Worm (Caenorhabditis elegans) whole organism, L2 larva: Measurements from ENCODE around the gene B0491.6.

ENCODE experiments used
- C34F6.9 ChIP-seq: fragments of 150-350 bp; optimal IDR thresholded peaks from 2 replicates; lab custom pipeline; 2014; ENCODE audit warnings: missing biosample characterization, missing genetic modification characterization
- R02D3.7 ChIP-seq: fragments of 150-350 bp; optimal IDR thresholded peaks from 2 replicates; lab custom pipeline; 2014; ENCODE audit warnings: missing biosample characterization, missing genetic modification characterization
- Y55F3AM.14 ChIP-seq: fragments of 200-800 bp; sonication (Bioruptor generic); optimal IDR thresholded peaks from 2 replicates; lab custom pipeline; 2018; ENCODE audit warnings: mild to moderate bottlenecking, missing genetic modification characterization, missing compliant biosample characterization
- ZK546.5 ChIP-seq: sonication (generic microtip); optimal IDR thresholded peaks from 2 replicates; lab custom pipeline; 2017; ENCODE audit warnings: missing biosample characterization, missing genetic modification characterization
- alr-1 ChIP-seq: fragments of 150-350 bp; optimal IDR thresholded peaks from 2 replicates; lab custom pipeline; 2014; ENCODE audit warnings: missing biosample characterization, missing genetic modification characterization
- ama-1 ChIP-seq: fragments of 150-350 bp; optimal IDR thresholded peaks from 2 replicates; lab custom pipeline; 2018; ENCODE audit warnings: inconsistent platforms
- ceh-16 ChIP-seq: fragments of 150-350 bp; optimal IDR thresholded peaks from 2 replicates; lab custom pipeline; 2014; ENCODE audit warnings: missing biosample characterization, missing genetic modification characterization
- dmd-4 ChIP-seq: sonication (generic microtip); optimal IDR thresholded peaks from 2 replicates; lab custom pipeline; 2017; ENCODE audit warnings: missing biosample characterization, missing genetic modification characterization
- egl-27 ChIP-seq: sonication (generic microtip); optimal IDR thresholded peaks from 3 replicates; lab custom pipeline; 2017; ENCODE audit warnings: missing biosample characterization, missing genetic modification reagents, missing genetic modification characterization
- lin-11 ChIP-seq: fragments of 150-350 bp; sonication (generic microtip); optimal IDR thresholded peaks from 2 replicates; lab custom pipeline; 2014; ENCODE audit warnings: missing biosample characterization, missing genetic modification characterization, inconsistent platforms, mixed read lengths
- lin-13 ChIP-seq: fragments of 150-350 bp; optimal IDR thresholded peaks from 2 replicates; lab custom pipeline; 2014; ENCODE audit warnings: missing biosample characterization, missing genetic modification reagents, missing genetic modification characterization
- lin-39 ChIP-seq: fragments of 150-350 bp; optimal IDR thresholded peaks from 2 replicates; lab custom pipeline; 2014; ENCODE audit warnings: missing biosample characterization, missing genetic modification reagents, missing genetic modification characterization
- lsy-2 ChIP-seq, 2 experiments: fragments of 150-350 bp in 1 of 2; sonication (generic microtip) in 1 of 2; optimal IDR thresholded peaks; 2 replicates each; lab custom pipeline; 2014 to 2017; ENCODE audit warnings: missing biosample characterization in 2 of 2, missing genetic modification characterization in 2 of 2
- mbf-1 ChIP-seq: sonication (generic microtip); optimal IDR thresholded peaks from 2 replicates; lab custom pipeline; 2017; ENCODE audit warnings: missing biosample characterization, missing genetic modification characterization
- mdl-1 ChIP-seq, 2 experiments: fragments of 150-350 bp in 1 of 2; sonication (generic microtip) in 1 of 2; optimal IDR thresholded peaks; 2 replicates each; lab custom pipeline; 2017; ENCODE audit warnings: missing biosample characterization in 2 of 2, missing genetic modification characterization in 2 of 2
- nhr-11 ChIP-seq: fragments of 150-350 bp; optimal IDR thresholded peaks from 2 replicates; lab custom pipeline; 2014; ENCODE audit warnings: missing biosample characterization, missing genetic modification characterization
- nhr-129 ChIP-seq: fragments of 150-350 bp; optimal IDR thresholded peaks from 2 replicates; lab custom pipeline; 2014; ENCODE audit warnings: missing biosample characterization, missing genetic modification characterization
- nhr-21 ChIP-seq: fragments of 150-350 bp; optimal IDR thresholded peaks from 2 replicates; lab custom pipeline; 2014; ENCODE audit warnings: missing biosample characterization, missing genetic modification characterization
- nhr-237 ChIP-seq: fragments of 150-350 bp; optimal IDR thresholded peaks from 2 replicates; lab custom pipeline; 2014; ENCODE audit warnings: missing biosample characterization, missing genetic modification characterization
- nhr-25 ChIP-seq: fragments of 150-350 bp; sonication (generic microtip); optimal IDR thresholded peaks from 3 replicates; lab custom pipeline; 2014; ENCODE audit warnings: missing biosample characterization, missing genetic modification characterization
- nhr-77 ChIP-seq: fragments of 150-350 bp; optimal IDR thresholded peaks from 2 replicates; lab custom pipeline; 2014; ENCODE audit warnings: missing biosample characterization, missing genetic modification characterization
- peb-1 ChIP-seq: fragments of 150-350 bp; optimal IDR thresholded peaks from 2 replicates; lab custom pipeline; 2014; ENCODE audit warnings: missing biosample characterization, missing genetic modification characterization
- sem-4 ChIP-seq: fragments of 150-350 bp; optimal IDR thresholded peaks from 2 replicates; lab custom pipeline; 2014; ENCODE audit warnings: missing biosample characterization, missing genetic modification reagents, missing genetic modification characterization
- sma-3 ChIP-seq: sonication (generic microtip); optimal IDR thresholded peaks from 2 replicates; lab custom pipeline; 2016; ENCODE audit warnings: missing genetic modification reagents, missing genetic modification characterization, missing compliant biosample characterization
- sma-9 ChIP-seq, 2 experiments: fragments of 150-350 bp in 1 of 2; sonication (generic microtip) in 1 of 2; optimal IDR thresholded peaks; 2 replicates each; lab custom pipeline; 2014 to 2016; ENCODE audit warnings: missing genetic modification characterization in 2 of 2, mild to moderate bottlenecking in 1 of 2, missing biosample characterization in 1 of 2, missing compliant biosample characterization in 1 of 2, missing genetic modification reagents in 1 of 2, moderate library complexity in 1 of 2
- snpc-4 ChIP-seq: fragments of 150-350 bp; optimal IDR thresholded peaks from 2 replicates; lab custom pipeline; 2014; ENCODE audit warnings: missing biosample characterization, missing genetic modification characterization
- unc-39 ChIP-seq: fragments of 150-350 bp; optimal IDR thresholded peaks from 2 replicates; lab custom pipeline; 2014; ENCODE audit warnings: missing biosample characterization, missing genetic modification characterization
- unc-55 ChIP-seq: fragments of 150-350 bp; sonication (generic microtip); optimal IDR thresholded peaks from 3 replicates; lab custom pipeline; 2014; ENCODE audit warnings: missing biosample characterization, missing genetic modification reagents, missing genetic modification characterization
- unc-62 ChIP-seq: fragments of 150-350 bp; optimal IDR thresholded peaks from 2 replicates; lab custom pipeline; 2014; ENCODE audit warnings: missing biosample characterization, missing genetic modification reagents, missing genetic modification characterization
- zag-1 ChIP-seq: fragments of 150-350 bp; optimal IDR thresholded peaks from 2 replicates; lab custom pipeline; 2014; ENCODE audit warnings: missing biosample characterization, missing genetic modification characterization
- ztf-1 ChIP-seq: fragments of 200-800 bp; sonication (Bioruptor generic); conservative IDR thresholded peaks from 2 replicates; pipeline ENCODE4 v1.3.6; 2022; ENCODE audit warnings: missing genetic modification characterization, missing compliant biosample characterization

The B0491.6 gene

DNA sequence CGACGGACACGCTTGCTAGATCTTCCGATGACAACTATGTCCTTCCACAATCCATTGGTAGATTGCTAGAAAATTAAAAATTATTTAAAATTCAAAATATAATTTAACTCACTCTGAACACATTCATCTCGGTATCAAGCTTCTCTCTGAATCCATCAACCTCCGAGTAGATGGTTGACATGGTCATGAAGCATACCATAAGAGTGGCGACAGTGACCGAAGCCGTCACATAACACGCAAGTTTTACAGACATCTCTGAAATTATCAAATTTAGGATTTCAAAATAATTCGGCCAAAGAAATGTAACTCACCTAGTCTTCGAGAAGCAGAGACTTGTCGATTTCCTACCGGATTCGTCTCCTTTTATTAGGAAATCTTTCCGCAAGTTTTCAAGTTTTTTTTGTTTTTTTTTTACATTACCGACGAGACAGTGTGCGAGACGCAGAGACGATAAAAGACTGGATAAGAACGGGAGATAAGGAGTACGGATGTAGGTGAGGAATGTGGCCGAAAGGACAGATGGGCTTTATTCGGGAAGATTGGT is 10.6 kb downstream of the B0491.6 start, which contains the start of gene sqt-1:
TSS of gene sqt-1 (minus strand) at position 341 of the 544 bp plus-strand sequence.
- TF ChIP-seq nhr-21 (tag; lab: Kevin White, UChicago) (peak; percentile 36), sem-4 (tag; lab: Kevin White, UChicago) (peak; percentile 37), lin-39 (tag; lab: Kevin White, UChicago) (no peak), unc-55 (GFP tag; lab: Kevin White, UChicago) (peak; percentile 64), unc-39 (tag; lab: Kevin White, UChicago) (no peak), ceh-16 (tag; lab: Kevin White, UChicago) (no peak), ama-1 (lab: Kevin White, UChicago) (peak; percentile 69)

DNA sequence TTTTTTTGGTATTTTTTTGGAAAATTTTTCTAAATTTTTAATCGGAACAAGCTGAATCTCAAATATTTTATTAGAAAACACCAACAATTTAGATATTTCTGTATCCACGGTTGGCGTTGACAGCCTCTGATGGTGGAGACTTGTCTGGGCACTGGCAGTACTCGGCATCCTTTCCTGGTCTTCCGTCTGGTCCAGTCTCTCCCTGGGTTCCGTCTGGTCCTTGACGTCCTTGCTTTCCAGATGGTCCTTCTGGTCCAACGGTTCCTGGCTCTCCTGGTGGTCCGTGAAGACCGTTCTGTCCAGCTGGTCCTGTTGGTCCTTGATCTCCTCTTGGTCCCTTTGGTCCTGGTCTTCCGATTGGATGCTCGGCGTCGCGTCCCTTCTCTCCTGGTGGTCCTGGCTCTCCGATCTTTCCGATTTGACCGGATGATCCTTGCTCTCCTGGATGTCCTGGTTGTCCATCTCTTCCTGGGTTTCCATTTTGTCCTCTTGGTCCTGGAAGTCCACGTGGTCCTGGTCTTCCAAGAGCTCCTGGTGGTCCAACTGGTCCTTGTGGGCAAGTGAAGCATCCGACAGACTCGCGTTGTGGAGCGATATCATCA is 11.4 kb downstream of the B0491.6 start:
- TF ChIP-seq mbf-1 (tag; lab: Kevin White, UChicago) (no peak), nhr-77 (tag; lab: Kevin White, UChicago) (no peak), zag-1 (tag; lab: Kevin White, UChicago) (no peak), nhr-25 (tag; lab: Kevin White, UChicago) (no peak), alr-1 (tag; lab: Kevin White, UChicago) (no peak), ZK546.5 (tag; lab: Kevin White, UChicago) (no peak), nhr-129 (no peak), mdl-1 (tag; optimal IDR thresholded peaks at IDR 0.05; lab: Kevin White, UChicago) (no peak), ama-1 (lab: Kevin White, UChicago) (no peak), lin-11 (no peak), nhr-11 (tag; lab: Kevin White, UChicago) (no peak), lsy-2 (tag; optimal IDR thresholded peaks at IDR 0.05; lab: Kevin White, UChicago) (no peak), R02D3.7 (no peak), lin-13 (GFP tag; lab: Kevin White, UChicago) (no peak), sem-4 (tag; lab: Kevin White, UChicago) (no peak), nhr-237 (tag; lab: Kevin White, UChicago) (no peak), unc-62 (no peak), dmd-4 (tag; lab: Kevin White, UChicago) (no peak)

DNA sequence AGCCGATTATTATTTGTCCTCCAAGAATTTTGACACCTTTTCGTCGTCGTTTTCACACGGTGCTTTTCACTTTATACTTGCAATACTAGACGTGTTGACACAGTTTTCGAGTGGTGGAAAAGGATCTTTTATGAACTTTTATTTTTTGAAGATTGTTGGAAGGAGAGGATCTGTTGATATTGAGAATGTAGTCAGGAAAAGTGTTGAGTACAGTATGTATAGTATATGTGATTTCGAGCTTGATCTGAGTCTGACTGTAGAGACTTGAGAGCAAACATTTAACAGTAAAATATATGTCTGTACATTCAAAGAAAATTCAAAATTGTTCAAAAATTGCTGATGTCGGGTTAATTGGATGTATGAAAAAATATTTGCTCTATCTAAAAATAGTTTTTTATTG is 12.0 kb downstream of the B0491.6 start:
- TF ChIP-seq R02D3.7, result no peak
- TF ChIP-seq zag-1 (tag; lab: Kevin White, UChicago), result no peak
- TF ChIP-seq ama-1 (lab: Kevin White, UChicago), result peak; percentile 28
- TF ChIP-seq lin-39 (tag; lab: Kevin White, UChicago), result no peak
- TF ChIP-seq Y55F3AM.14 (GFP tag; lab: Kevin White, UChicago), result no peak
- no peak for TF ChIP-seq lsy-2 (tag; optimal IDR thresholded peaks at IDR 0.05; lab: Kevin White, UChicago)
- TF ChIP-seq egl-27, result no peak
- TF ChIP-seq nhr-21 (tag; lab: Kevin White, UChicago), result peak; percentile 44
- no peak for TF ChIP-seq unc-39 (tag; lab: Kevin White, UChicago)
- TF ChIP-seq ztf-1 (GFP tag; lab: Robert Waterston, UW), result no peak
- TF ChIP-seq peb-1 (tag; lab: Kevin White, UChicago), result no peak

DNA sequence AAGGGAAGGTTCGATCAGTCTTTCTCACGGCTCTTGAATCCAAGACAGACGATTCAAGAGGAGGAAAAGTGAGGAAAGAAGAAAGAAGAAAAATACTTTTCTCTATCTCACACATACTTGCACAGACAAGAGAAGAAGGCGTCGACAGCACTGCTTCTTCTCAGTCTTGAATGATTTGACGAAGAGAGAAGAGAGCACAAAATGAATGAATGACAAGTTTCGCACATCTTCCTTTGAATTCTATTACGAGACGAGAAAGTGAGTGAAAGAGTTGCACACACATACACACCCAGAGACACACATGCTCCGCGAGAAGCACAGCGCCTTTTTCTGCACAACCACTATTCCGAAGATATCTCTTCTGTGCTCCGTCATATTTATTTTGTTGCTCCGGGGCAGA is 12.5 kb downstream of the B0491.6 start:
- peak; percentile 63 for TF ChIP-seq zag-1 (tag; lab: Kevin White, UChicago)
- TF ChIP-seq unc-55 (GFP tag; lab: Kevin White, UChicago), result peak; percentile 68
- no peak for TF ChIP-seq ztf-1 (GFP tag; lab: Robert Waterston, UW)
- no peak for TF ChIP-seq sma-3 (GFP tag; lab: Kevin White, UChicago)
- peak; percentile 38 for TF ChIP-seq C34F6.9
- no peak for TF ChIP-seq ceh-16 (tag; lab: Kevin White, UChicago)
- TF ChIP-seq peb-1 (tag; lab: Kevin White, UChicago), result no peak

DNA sequence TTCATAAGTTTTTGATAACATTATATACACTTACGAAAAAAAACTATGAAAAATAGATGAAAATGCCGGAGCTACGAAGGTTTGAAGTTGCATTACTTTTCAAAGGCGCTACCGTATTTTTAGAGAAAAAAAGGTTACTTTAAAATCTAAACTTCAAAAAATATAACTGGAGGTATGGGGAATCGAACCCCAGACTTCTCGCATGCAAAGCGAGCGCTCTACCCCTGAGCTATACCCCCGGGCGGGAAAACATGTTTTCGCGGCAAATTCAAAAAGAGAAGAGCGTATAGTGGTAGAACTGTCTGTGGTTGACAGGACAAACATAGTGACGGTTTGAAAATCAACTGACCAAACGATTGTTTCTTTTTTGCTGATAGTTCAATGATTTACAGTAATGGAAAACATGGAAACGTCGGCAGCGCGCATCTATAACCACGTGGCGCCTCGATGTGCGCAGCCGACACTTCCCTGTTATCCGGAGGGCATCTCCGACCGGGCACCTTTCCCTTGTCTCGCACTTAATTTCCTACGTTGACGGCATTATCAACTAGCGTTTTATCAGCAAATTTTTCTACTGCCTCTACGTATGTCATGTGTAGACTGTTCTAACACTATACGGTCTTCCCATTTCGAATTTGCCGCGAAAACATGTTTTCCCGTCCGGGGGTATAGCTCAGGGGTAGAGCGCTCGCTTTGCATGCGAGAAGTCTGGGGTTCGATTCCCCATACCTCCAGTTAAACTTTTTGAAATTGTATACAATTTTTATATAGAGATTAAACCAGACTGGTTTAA is 14.1 kb downstream of the B0491.6 start:
- TF ChIP-seq R02D3.7 (no peak), snpc-4 (tag; lab: Kevin White, UChicago) (peak; percentile 54), sma-9 (GFP tag; optimal IDR thresholded peaks at IDR 0.05; lab: Kevin White, UChicago) (peak; percentile 6), sma-9 (tag; optimal IDR thresholded peaks at IDR 0.05; lab: Kevin White, UChicago) (no peak)
